Fruit fly (Drosophila melanogaster) S2 (cell line): Measurements from ENCODE around the gene ScpX.

ENCODE experiments used
- CG8478 ChIP-seq: fragments of >200 bp; optimal IDR thresholded peaks from 2 replicates; lab custom pipeline; 2018
- CTCF ChIP-seq, 2 experiments: fragments of >200 bp; optimal IDR thresholded peaks; 2 replicates each; lab custom pipeline; 2018

The ScpX gene

DNA sequence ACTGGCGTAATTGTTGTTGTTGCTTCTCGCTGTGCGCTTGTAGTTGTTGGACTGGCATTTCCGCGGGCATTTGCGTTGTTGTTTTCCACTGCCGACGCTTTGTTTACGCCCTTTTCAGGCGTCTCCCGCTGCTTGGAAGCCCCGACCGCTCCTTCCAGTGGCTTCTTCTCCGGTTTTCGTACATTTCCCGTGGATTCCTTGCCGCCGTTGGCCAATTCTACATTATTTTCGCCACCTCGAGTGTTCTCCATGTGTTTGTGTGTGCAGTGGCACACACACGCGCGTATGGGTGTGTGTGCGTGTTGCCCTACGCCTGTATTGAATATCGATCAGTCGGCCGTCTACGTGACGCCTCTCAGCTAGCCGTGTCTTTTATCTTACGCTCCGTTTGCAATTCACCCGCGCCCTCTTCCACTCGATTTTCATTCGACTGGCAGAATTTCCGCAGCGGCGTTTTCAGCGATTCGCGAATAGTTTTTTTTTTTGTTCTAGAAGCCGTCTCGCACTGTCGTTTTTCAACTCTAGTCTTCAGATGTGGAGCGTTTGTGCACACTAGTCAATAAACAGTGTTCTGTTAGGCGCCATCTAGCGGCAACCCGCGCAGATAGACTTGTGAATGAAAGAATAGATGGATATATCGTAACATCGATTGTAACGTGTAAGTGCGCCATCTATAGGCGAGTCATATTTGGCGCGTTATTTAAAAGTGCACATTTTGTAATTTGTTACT, 8.3 kb downstream of the ScpX start, which contains the start of gene CG10600:
CG10600 (minus strand) TSS at position 537 of the 730 bp plus-strand sequence.
- TF ChIP-seq CTCF (optimal IDR thresholded peaks at IDR 0.05; lab: Kevin White, UChicago) (peak; percentile 99), CG8478 (lab: Kevin White, UChicago) (no peak)

DNA sequence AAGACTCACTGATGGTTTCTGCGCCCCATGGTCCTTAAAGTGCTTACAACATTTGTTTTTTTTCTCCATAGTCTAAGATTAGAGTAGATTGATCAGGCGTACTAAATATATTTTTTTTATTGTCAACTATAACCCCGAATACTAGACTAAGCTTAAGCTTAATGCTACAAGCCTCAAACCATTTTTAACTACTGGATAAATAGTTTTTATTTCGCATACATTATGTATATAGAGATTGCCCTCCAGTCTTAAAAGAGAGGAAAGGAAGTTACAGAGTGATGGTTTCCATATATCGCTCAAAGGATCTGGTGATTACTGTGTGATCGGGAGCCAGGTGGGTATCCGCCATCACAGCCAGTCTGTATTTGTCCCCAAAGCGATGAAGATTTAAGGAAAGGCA, 10.2 kb downstream of the ScpX start, which contains the start of gene CG31752:
CG31752 (minus strand) TSS at position 101 of the 400 bp plus-strand sequence.
- no peak for TF ChIP-seq CG8478 (lab: Kevin White, UChicago)
- no peak for TF ChIP-seq CTCF (optimal IDR thresholded peaks at IDR 0.05; lab: Kevin White, UChicago)

DNA sequence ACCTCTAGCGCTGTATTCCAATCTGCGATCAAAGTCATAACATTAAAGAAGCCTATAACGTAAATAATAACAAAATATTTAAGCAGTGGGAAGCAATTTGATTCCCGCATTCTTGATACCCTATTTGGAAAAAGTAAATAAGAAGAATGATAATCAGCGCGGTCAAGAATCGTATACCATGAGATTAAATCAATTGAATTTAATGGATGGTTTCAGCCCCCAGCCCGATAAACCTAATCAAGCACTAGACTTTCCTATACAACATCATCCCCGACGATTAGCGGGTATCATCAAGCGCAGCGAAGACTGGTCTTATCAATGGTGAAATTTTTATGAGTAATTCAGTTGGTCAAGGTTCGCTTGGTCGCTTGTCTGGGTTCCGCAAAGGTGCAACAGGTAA, 12.5 kb downstream of the ScpX start:
- TF ChIP-seq CG8478 (lab: Kevin White, UChicago): no peak
- TF ChIP-seq CTCF (optimal IDR thresholded peaks at IDR 0.05; lab: Kevin White, UChicago): no peak

DNA sequence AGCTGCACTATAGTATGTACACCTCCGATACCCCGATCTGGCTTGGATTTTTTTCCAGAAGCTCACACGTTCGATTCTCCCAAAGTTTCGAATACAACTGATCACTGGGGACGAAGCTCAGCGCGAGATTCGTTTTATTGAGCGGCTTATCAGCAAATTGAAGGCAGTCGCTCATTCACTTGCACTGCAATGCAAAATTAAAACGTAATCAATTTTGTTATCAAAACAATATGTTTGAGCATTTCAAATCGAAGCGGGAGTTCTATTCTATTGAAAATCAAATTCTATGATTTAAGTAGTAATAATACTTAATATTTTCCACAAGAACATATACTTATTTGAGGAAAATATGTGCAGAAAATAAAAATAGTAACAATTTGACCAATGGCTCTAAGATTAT, 13.4 kb downstream of the ScpX start, which contains the start of gene CG33120:
CG33120 (minus strand) TSS at position 101 of the 400 bp plus-strand sequence.
- TF ChIP-seq CTCF (optimal IDR thresholded peaks at IDR 0.05; lab: Kevin White, UChicago): no peak
- TF ChIP-seq CG8478 (lab: Kevin White, UChicago): no peak

DNA sequence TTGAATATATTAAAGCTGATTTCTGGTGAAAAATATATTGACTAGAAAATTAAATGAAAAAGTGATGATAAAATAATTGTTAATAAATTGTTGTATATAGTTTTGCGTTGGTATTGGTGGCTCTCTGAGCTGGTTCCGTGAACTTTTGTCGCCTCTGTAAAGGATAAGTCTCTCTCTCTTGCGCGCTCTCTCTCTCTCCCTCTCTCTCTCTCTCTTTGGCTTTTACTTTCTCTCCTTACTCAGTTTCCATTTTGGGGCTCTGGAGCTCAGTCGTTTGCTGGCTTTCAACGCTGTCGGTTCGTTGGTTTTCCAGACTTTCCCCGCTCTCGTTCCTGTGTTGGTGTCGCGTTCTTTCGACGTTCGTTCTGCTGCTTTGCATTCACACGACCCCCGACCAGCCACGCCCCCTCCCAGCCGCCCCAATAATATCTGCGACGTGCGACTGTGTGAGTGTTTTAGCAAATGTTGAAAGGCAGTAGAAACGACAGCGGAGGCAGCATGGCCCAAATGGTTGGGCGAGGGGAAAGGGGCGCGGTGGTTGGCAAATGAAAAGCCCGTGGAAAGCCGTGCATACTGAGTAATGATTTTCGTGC, 14.0 kb downstream of the ScpX start, which contains the start of gene CG17321:
CG17321 (plus strand) TSS at position 268 of the 593 bp plus-strand sequence.
- no peak for TF ChIP-seq CG8478 (lab: Kevin White, UChicago)
- no peak for TF ChIP-seq CTCF (optimal IDR thresholded peaks at IDR 0.05; lab: Kevin White, UChicago)

DNA sequence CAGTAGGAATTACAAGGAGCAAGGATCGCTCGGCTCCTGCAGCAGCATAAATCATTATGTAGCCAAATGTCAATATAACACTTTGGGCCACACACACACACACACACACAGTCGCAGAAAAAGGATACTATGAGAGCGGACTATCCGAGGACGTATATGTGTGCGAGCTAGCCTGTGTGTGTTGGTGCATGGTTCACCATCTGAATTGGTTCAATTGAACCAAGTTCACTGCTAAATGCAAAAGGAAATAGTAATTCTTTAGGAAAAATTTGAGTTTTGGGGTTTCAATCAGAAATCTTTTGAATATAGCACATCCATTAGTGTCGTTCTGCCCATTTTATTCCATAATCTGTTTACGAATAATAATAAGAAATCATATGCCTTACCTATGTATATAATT, 15.1 kb downstream of the ScpX start:
- TF ChIP-seq CTCF (optimal IDR thresholded peaks at IDR 0.05; lab: Kevin White, UChicago) (no peak), CG8478 (lab: Kevin White, UChicago) (no peak)

DNA sequence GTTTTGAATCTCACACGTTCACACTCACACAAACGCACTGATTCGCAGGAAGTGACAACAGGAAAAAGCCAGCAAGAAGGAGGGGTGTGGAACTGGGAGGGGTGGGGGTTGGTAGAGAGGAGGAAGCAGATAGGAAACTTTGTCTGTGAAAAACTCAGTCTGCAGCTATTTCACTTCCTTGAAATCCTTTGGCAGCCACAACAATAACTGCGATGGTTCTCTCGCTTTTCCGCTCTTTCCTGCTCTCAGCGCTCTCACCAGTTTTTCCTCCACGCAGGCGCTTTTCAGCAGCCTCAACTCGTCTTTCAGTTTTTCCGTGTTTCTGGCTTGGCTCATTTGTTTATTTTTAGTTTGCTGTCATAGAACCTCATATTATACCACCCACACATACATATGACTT, 15.8 kb downstream of the ScpX start:
- no peak for TF ChIP-seq CTCF (optimal IDR thresholded peaks at IDR 0.05; lab: Kevin White, UChicago)

DNA sequence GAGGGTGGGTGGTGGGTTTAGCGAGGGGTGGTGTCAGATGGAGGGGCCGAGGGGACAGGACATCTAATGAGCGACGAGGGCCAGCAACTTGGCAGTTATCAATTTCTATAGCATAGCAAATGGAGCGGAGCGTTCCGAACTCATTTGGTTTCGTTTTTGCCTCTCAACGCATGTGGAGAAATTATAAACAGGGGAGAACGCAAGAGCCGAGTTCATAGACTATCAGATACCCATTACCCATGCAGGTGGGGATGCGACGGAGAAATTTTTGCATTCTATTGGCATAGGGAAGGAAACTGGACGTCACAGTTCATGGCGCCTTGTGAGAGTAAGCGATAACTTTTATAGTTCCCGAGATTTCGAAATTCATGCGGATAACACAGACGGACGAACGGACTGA, 21.2 kb downstream of the ScpX start:
- no peak for TF ChIP-seq CTCF (optimal IDR thresholded peaks at IDR 0.05; lab: Kevin White, UChicago)
- TF ChIP-seq CG8478 (lab: Kevin White, UChicago): no peak

DNA sequence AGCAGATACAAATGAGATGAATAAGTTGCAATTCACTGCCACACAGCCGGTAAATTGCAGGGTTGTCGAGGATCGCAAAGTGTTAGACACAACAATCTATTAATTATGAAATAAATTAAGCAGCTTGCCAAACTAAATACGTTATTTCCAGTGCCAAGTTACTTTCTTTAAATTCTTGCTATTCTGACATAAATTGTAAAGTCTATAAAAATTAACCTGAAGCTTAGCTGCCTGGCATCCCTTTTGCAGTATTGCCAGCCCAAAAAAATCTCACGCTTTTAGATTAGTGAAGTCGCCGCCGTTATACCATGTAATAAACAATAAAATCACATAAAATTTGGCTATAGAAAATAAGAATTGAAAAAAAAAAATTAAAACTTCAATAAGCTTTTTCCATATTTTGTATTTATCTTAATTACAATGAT, 26.6 kb downstream of the ScpX start:
- no peak for TF ChIP-seq CTCF (optimal IDR thresholded peaks at IDR 0.05; lab: Kevin White, UChicago)
- TF ChIP-seq CG8478 (lab: Kevin White, UChicago): no peak

DNA sequence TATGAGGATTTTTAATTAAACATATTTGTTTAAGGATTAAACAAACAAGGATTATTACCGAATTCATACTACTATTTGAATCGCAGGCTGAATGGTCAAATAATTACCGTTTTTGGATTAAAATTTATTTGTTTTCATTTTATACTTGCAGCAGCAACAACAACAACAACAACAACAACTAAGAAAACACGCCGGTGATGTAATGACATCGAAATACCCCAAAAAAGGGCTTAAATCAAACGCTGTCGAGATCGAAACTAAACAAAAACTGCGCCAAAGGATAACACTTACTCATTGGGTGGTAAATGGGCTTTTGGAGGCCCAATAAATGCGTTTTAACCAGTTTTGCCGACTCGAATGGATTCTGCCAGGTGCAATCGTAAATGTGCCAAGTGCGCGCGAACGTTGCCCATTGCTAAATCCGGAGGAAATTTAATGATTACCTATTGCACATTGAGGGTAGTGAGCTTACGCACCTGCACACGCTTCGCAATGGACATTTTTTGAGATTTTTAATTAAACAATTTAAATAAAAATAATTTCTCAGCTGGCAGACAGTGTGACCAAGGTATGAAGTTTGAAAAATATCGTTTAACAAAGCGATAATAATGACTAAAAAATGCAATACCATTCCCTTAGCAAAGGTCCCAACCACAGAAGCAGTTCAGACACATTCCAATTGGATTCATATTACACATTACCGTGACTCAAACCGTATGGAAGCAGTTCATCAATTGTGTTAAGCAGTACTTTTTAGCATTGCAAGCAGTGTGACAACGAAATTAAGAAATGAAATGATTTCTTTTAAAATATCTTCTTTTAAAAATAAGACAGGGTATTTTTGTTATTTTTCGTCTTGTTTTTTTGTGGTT, 27.9 kb downstream of the ScpX start, which contains the start of the genes CG10602 and mRpL13:
CG10602 (minus strand) TSS at position 588 of the 872 bp plus-strand sequence.
mRpL13 (minus strand) TSS at position 588 of the 872 bp plus-strand sequence.
- peak; percentile 58 to 80 for TF ChIP-seq CTCF (optimal IDR thresholded peaks at IDR 0.05; lab: Kevin White, UChicago)
- no peak for TF ChIP-seq CG8478 (lab: Kevin White, UChicago)

DNA sequence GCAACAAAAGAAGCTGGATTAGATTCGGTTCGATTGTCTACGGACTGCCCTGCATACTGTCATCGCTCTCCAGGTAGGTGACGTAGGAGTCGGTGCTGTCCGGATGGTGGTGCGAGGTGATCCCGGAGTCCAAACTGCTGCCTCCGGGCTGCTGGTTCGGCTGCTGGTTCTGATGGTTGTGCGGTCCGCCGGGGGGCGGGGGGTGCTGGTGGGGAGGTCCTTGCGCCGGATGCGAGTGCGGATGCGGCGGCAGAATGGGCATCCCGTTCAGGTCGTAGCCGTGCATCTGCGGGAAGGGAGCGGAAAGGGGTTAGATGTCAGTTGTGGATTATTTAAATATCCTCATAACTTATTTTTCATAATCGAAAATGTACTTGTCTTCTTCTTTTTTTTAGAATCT, 29.9 kb downstream of the ScpX start:
- no peak for TF ChIP-seq CG8478 (lab: Kevin White, UChicago)
- no peak for TF ChIP-seq CTCF (optimal IDR thresholded peaks at IDR 0.05; lab: Kevin White, UChicago)

DNA sequence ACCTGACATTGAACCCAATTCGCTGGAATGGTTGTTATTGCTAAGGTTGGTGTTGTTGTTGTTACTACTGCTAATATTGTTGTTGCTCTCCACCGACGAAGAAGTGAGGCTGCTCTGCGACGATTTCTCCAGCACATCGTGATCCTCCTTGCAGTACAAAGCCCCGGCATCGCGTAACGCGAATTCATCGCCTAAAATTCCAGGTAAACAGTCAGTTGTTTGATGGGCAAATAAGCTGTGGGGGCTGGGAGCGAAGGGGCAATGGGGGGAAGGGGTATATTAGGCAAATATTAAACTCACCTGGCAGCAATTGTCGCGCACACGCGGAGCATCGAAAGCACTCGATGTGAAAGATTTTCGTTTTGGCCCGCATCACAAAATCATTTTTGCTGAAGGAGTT, 33.1 kb downstream of the ScpX start:
- TF ChIP-seq CTCF (optimal IDR thresholded peaks at IDR 0.05; lab: Kevin White, UChicago): no peak
- no peak for TF ChIP-seq CG8478 (lab: Kevin White, UChicago)

DNA sequence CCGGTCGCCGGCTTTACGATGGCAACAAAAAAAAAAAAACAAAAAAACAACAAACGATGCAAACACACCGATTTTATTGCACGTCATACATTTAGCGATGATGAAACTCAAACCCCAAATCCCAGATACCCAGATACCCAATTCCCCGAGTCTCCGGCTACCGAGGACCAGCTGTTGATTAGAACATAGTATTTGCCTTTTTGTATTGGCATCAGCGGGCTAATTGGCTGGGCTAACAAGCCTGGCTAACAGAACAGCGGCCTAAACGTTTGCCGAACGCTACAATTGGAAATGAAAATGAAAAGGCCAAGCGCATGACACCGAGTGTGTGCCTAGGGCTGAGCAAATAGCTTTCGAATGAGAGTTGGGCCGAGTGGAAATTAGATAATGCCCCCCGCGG, 34.0 kb downstream of the ScpX start:
- TF ChIP-seq CTCF (optimal IDR thresholded peaks at IDR 0.05; lab: Kevin White, UChicago): no peak
- TF ChIP-seq CG8478 (lab: Kevin White, UChicago): no peak

DNA sequence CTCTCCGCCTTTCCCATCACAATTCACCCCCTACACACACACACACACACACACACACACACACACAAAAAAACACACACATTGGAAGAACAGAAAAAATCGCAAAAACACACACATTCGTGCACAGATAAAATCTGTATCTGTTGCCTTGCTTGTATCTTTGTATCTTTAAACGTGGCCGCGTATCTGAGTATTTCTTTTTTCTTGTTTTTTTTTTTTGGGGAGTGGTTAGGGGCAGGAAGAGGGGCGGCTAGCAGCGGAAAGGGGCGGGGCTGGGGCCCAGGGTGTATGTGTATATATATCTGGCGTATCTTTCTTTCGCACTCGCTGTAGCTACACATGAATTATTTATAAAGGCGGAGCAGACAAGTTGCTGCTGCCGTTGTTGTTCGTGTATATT, 35.6 kb downstream of the ScpX start:
- no peak for TF ChIP-seq CTCF (optimal IDR thresholded peaks at IDR 0.05; lab: Kevin White, UChicago)
- TF ChIP-seq CG8478 (lab: Kevin White, UChicago): no peak
